Worm (Caenorhabditis elegans): ENCODE data around the gene F01E11.18.

DNA sequence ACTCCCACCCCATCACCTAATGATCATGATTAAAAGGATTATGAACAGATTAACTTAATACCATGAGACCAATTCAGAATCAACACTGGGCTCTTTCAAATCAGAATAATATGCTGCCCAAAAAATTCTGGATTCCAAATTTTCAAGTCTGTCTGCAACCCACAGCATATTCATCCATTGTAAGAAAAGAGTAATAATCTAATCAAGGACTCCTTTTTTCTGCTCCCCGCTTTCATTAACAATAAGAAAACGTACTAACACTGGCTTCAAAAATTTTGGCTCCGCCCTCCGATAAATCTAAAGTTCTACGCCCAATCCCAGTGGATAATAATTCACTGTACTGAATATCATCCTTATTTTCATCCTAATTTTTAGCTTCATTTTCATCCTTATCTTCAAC, 1.2 kb upstream of the F01E11.18 start:
- TF ChIP-seq flt-1 (GFP tag; IDR thresholded peaks at IDR 0.05) (no peak), med-1 (GFP tag; optimal IDR thresholded peaks at IDR 0.05; ENCODE audit: insufficient read depth) (no peak), ztf-23 (GFP tag; IDR thresholded peaks at IDR 0.05) (no peak), klf-2 (GFP tag; conservative IDR thresholded peaks at IDR 0.05) (no peak), tab-1 (GFP tag; IDR thresholded peaks at IDR 0.05) (no peak), cog-1 (tag; optimal IDR thresholded peaks at IDR 0.05) (no peak), ztf-29 (GFP tag; IDR thresholded peaks at IDR 0.05) (no peak), T22C8.4 (GFP tag; IDR thresholded peaks at IDR 0.05) (no peak)
